Fruit fly (Drosophila melanogaster): ENCODE results near the gene cta.

Gene cta

DNA sequence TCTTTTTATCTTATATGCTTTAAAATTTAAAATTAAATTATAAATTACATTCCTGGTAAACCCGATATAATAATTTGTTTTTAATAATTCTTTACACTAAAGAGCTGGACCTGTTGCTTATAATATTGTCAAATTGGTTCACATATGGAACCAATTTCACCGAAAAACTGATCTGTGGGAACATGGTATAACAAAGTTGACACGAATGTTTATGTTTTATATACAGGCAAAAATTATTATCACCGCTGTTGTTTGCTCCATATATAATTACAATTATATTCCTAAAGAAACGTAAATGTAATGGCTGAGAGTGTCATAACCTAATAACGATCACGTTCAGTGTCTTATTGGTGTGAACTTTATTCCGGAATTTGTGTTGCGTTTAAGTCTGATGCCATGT, at the start of gene cta:
Gene cta, plus strand, starts transcription at position 233 of the 400 bp plus-strand sequence.
- TF ChIP-seq CG8290 (GFP tag; optimal IDR thresholded peaks at IDR 0.05) = peak; percentile 6
- peak in 1 of 2 experiments; percentile 47 for TF ChIP-seq CG8290 (tag; optimal IDR thresholded peaks at IDR 0.05)
- TF ChIP-seq sug (tag; optimal IDR thresholded peaks at IDR 0.05) = no peak
- no peak for TF ChIP-seq CG14667 (GFP tag; IDR thresholded peaks at IDR 0.05)
- no peak for TF ChIP-seq ro (GFP tag; IDR thresholded peaks at IDR 0.05)
- TF ChIP-seq CG14965 (GFP tag; optimal IDR thresholded peaks at IDR 0.05; ENCODE audit: borderline replicate concordance) = no peak
- peak; percentile 85 for TF ChIP-seq CG4617 (GFP tag; optimal IDR thresholded peaks at IDR 0.05; ENCODE audit: borderline replicate concordance)
- peak; percentile 5 for TF ChIP-seq Sry-δ (GFP tag; optimal IDR thresholded peaks at IDR 0.05)
- TF ChIP-seq Ssrp (tag; optimal IDR thresholded peaks at IDR 0.05) = no peak
- TF ChIP-seq CG18011 (GFP tag; optimal IDR thresholded peaks at IDR 0.05) = no peak
- no peak for TF ChIP-seq prd (optimal IDR thresholded peaks at IDR 0.05)
- TF ChIP-seq prd (GFP tag; IDR thresholded peaks at IDR 0.05) = no peak
- TF ChIP-seq Ptx1 (GFP tag; IDR thresholded peaks at IDR 0.05) = no peak
- TF ChIP-seq Ets65A (GFP tag) = peak; percentile 75
- TF ChIP-seq sna (GFP tag; IDR thresholded peaks at IDR 0.05; ENCODE audit: partially characterized antibody) = no peak
- TF ChIP-seq Hr78 (GFP tag; optimal IDR thresholded peaks at IDR 0.05) = peak in 1 of 2 experiments; percentile 1
- no peak for TF ChIP-seq ERR (GFP tag; optimal IDR thresholded peaks at IDR 0.05)
- TF ChIP-seq CG17612 (GFP tag; IDR thresholded peaks at IDR 0.05) = no peak
- TF ChIP-seq CG7556 (GFP tag; optimal IDR thresholded peaks at IDR 0.05) = no peak
- no peak for TF ChIP-seq kah (GFP tag; optimal IDR thresholded peaks at IDR 0.05)
- TF ChIP-seq zen (tag; optimal IDR thresholded peaks at IDR 0.05) = peak; percentile 32
- TF ChIP-seq CG15479 (GFP tag; optimal IDR thresholded peaks at IDR 0.05) = no peak
- TF ChIP-seq salm (tag; optimal IDR thresholded peaks at IDR 0.05) = no peak
- TF ChIP-seq ken (GFP tag; IDR thresholded peaks at IDR 0.05) = no peak
- TF ChIP-seq Poxn (GFP tag; IDR thresholded peaks at IDR 0.05) = no peak
- TF ChIP-seq trem (tag; optimal IDR thresholded peaks at IDR 0.05) = no peak
- no peak for TF ChIP-seq CG18764 (GFP tag; optimal IDR thresholded peaks at IDR 0.05)
- TF ChIP-seq CG8944 (GFP tag; optimal IDR thresholded peaks at IDR 0.05) = no peak
- no peak for TF ChIP-seq bbx (GFP tag; IDR thresholded peaks at IDR 0.05; ENCODE audit: partially characterized antibody)
- no peak for TF ChIP-seq CG10147 (GFP tag; optimal IDR thresholded peaks at IDR 0.05)
- peak; percentile 38 for TF ChIP-seq Lhr (GFP tag; optimal IDR thresholded peaks at IDR 0.05)
- TF ChIP-seq CG2199 (GFP tag; IDR thresholded peaks at IDR 0.05) = no peak
- TF ChIP-seq Bgb (GFP tag; IDR thresholded peaks at IDR 0.05; ENCODE audit: partially characterized antibody) = no peak
- TF ChIP-seq CG13123 (GFP tag; optimal IDR thresholded peaks at IDR 0.05) = no peak
- TF ChIP-seq Eip74EF (GFP tag; optimal IDR thresholded peaks at IDR 0.05) = peak in 1 of 2 experiments; percentile 74
- TF ChIP-seq Trl (optimal IDR thresholded peaks at IDR 0.05) = no peak
- no peak for TF ChIP-seq Trl (GFP tag; optimal IDR thresholded peaks at IDR 0.05)
- TF ChIP-seq nmo (GFP tag; optimal IDR thresholded peaks at IDR 0.05) = peak; percentile 66
- no peak for TF ChIP-seq CG18262 (tag; optimal IDR thresholded peaks at IDR 0.05)
- no peak for TF ChIP-seq CG10462 (GFP tag; optimal IDR thresholded peaks at IDR 0.05)
- no peak for TF ChIP-seq CG12942 (GFP tag; optimal IDR thresholded peaks at IDR 0.05)
- peak; percentile 79 for TF ChIP-seq row (GFP tag; IDR thresholded peaks at IDR 0.05)
- TF ChIP-seq scrt (GFP tag; optimal IDR thresholded peaks at IDR 0.05) = peak; percentile 3
- TF ChIP-seq H15 (GFP tag; IDR thresholded peaks at IDR 0.05) = no peak
- TF ChIP-seq CG15696 (tag; optimal IDR thresholded peaks at IDR 0.05) = no peak
- TF ChIP-seq CG32772 (GFP tag; IDR thresholded peaks at IDR 0.05) = no peak
- TF ChIP-seq hbn (GFP tag; IDR thresholded peaks at IDR 0.05; ENCODE audit: partially characterized antibody) = no peak
- no peak for TF ChIP-seq CG31441 (GFP tag; IDR thresholded peaks at IDR 0.05)
- no peak for TF ChIP-seq Hmr (GFP tag; optimal IDR thresholded peaks at IDR 0.05)
- no peak for TF ChIP-seq CG17328 (GFP tag; IDR thresholded peaks at IDR 0.05)
- peak; percentile 67 for TF ChIP-seq pfk (GFP tag; optimal IDR thresholded peaks at IDR 0.05)
- TF ChIP-seq CG4707 (GFP tag; optimal IDR thresholded peaks at IDR 0.05) = no peak

All from whole organism, embryonic.